Fruit fly (Drosophila melanogaster) whole organism, embryonic: ENCODE data around the gene CG11449.

Experiments
- B-H2 ChIP-seq: fragments of 200-800 bp; sonication (Bioruptor generic); optimal IDR thresholded peaks from 2 replicates; lab custom pipeline; 2018; ENCODE audit warnings: missing biosample characterization, mild to moderate bottlenecking, missing genetic modification characterization
- BEAF-32 ChIP-seq: fragments of 200-800 bp; sonication (Bioruptor generic); optimal IDR thresholded peaks from 3 replicates; lab custom pipeline; 2017; ENCODE audit warnings: missing biosample characterization, missing genetic modification characterization, mild to moderate bottlenecking, moderate library complexity, missing genetic modification reagents
- CG10462 ChIP-seq: fragments of 200-800 bp; sonication (Bioruptor generic); optimal IDR thresholded peaks from 2 replicates; lab custom pipeline; 2016; ENCODE audit warnings: missing biosample characterization, missing genetic modification characterization
- CG10979 ChIP-seq: fragments of 200-800 bp; sonication (Bioruptor generic); optimal IDR thresholded peaks from 2 replicates; lab custom pipeline; 2018; ENCODE audit warnings: missing biosample characterization, mild to moderate bottlenecking, missing genetic modification characterization, moderate library complexity
- CG12659 ChIP-seq: fragments of 200-800 bp; sonication (Bioruptor generic); optimal IDR thresholded peaks from 3 replicates; lab custom pipeline; 2017; ENCODE audit warnings: mild to moderate bottlenecking, missing biosample characterization, missing genetic modification reagents, missing genetic modification characterization
- CG12744 ChIP-seq: fragments of 200-800 bp; sonication (Bioruptor generic); optimal IDR thresholded peaks from 2 replicates; lab custom pipeline; 2016; ENCODE audit warnings: missing biosample characterization, missing genetic modification characterization
- CG14014 ChIP-seq: fragments of 200-800 bp; sonication (Bioruptor generic); IDR thresholded peaks from 2 replicates; pipeline ENCODE4 v1.3.6; 2022; ENCODE audit warnings: missing biosample characterization, missing genetic modification characterization
- CG14710 ChIP-seq: fragments of 200-800 bp; sonication (Bioruptor generic); optimal IDR thresholded peaks from 3 replicates; lab custom pipeline; 2019; ENCODE audit warnings: missing biosample characterization, mild to moderate bottlenecking, missing genetic modification characterization, moderate library complexity
- CG15269 ChIP-seq: fragments of 200-800 bp; sonication (Bioruptor generic); optimal IDR thresholded peaks from 2 replicates; lab custom pipeline; 2018; ENCODE audit warnings: missing biosample characterization, mild to moderate bottlenecking, missing genetic modification characterization, moderate library complexity
- CG1647 ChIP-seq: fragments of 200-800 bp; sonication (Bioruptor generic); optimal IDR thresholded peaks from 3 replicates; lab custom pipeline; 2016; ENCODE audit warnings: missing biosample characterization, missing genetic modification characterization
- CG17802 ChIP-seq: fragments of 200-800 bp; sonication (Bioruptor generic); optimal IDR thresholded peaks from 2 replicates; lab custom pipeline; 2018; ENCODE audit warnings: missing biosample characterization, mild to moderate bottlenecking, missing genetic modification characterization, moderate library complexity
- CG2120 ChIP-seq: fragments of 200-800 bp; sonication (Bioruptor generic); optimal IDR thresholded peaks from 3 replicates; lab custom pipeline; 2016; ENCODE audit warnings: missing biosample characterization, missing genetic modification characterization
- CG33557 ChIP-seq: fragments of 200-800 bp; sonication (Bioruptor generic); optimal IDR thresholded peaks from 2 replicates; lab custom pipeline; 2019; ENCODE audit warnings: missing biosample characterization, mild to moderate bottlenecking, missing genetic modification characterization, moderate library complexity
- CG34422 ChIP-seq: fragments of 200-800 bp; sonication (Bioruptor generic); IDR thresholded peaks from 3 replicates; pipeline ENCODE4 v1.3.6; 2022; ENCODE audit warnings: missing biosample characterization, missing genetic modification characterization
- CG3847 ChIP-seq: fragments of 200-800 bp; sonication (Bioruptor generic); IDR thresholded peaks from 2 replicates; pipeline ENCODE4 v1.3.6; 2022; ENCODE audit warnings: missing biosample characterization, missing genetic modification characterization
- CG7745 ChIP-seq: fragments of 200-800 bp; sonication (Bioruptor generic); optimal IDR thresholded peaks from 2 replicates; lab custom pipeline; 2018; ENCODE audit warnings: missing biosample characterization, mild to moderate bottlenecking, missing genetic modification characterization, moderate library complexity
- CG8388 ChIP-seq: fragments of 200-800 bp; sonication (Bioruptor generic); optimal IDR thresholded peaks from 2 replicates; lab custom pipeline; 2019; ENCODE audit warnings: missing biosample characterization, mild to moderate bottlenecking, missing genetic modification characterization, moderate library complexity
- CG9215 ChIP-seq: fragments of 200-800 bp; sonication (Bioruptor generic); IDR thresholded peaks from 2 replicates; pipeline ENCODE4 v1.3.6; 2022; ENCODE audit warnings: missing biosample characterization, missing genetic modification characterization
- Dek ChIP-seq: fragments of 200-800 bp; sonication (Bioruptor generic); optimal IDR thresholded peaks from 3 replicates; lab custom pipeline; 2019; ENCODE audit warnings: missing biosample characterization, mild to moderate bottlenecking, missing genetic modification characterization, moderate library complexity
- Drgx ChIP-seq: fragments of 200-800 bp; sonication (Bioruptor generic); IDR thresholded peaks from 2 replicates; pipeline ENCODE4 v1.3.6; 2022; ENCODE audit warnings: missing biosample characterization, missing genetic modification characterization
- Eip74EF ChIP-seq, 2 experiments: fragments of 200-800 bp in 1 of 2; fragments of >200 bp in 1 of 2; sonication (Bioruptor generic) in 1 of 2; optimal IDR thresholded peaks; 2 replicates each; lab custom pipeline; 2017 to 2019; ENCODE audit warnings: missing biosample characterization in 2 of 2, missing genetic modification characterization in 2 of 2, mild to moderate bottlenecking in 1 of 2, moderate library complexity in 1 of 2
- Ets65A ChIP-seq: fragments of 200-800 bp; sonication (Bioruptor generic); peaks from one replicate; lab custom pipeline; 2016; ENCODE audit warnings: missing biosample characterization, missing genetic modification characterization
- Fer3 ChIP-seq: fragments of 200-800 bp; sonication (Bioruptor generic); optimal IDR thresholded peaks from 2 replicates; lab custom pipeline; 2018; ENCODE audit warnings: missing biosample characterization, mild to moderate bottlenecking, missing genetic modification characterization, moderate library complexity
- Hey ChIP-seq: fragments of 200-800 bp; sonication (Bioruptor generic); optimal IDR thresholded peaks from 3 replicates; lab custom pipeline; 2018; ENCODE audit warnings: missing biosample characterization, mild to moderate bottlenecking, missing genetic modification characterization
- Hmr ChIP-seq: fragments of 200-800 bp; sonication (Bioruptor generic); optimal IDR thresholded peaks from 3 replicates; lab custom pipeline; 2017; ENCODE audit warnings: mild to moderate bottlenecking, missing biosample characterization, missing genetic modification reagents, missing genetic modification characterization
- Jarid2 ChIP-seq: fragments of 200-800 bp; sonication (Bioruptor generic); optimal IDR thresholded peaks from 3 replicates; lab custom pipeline; 2017; ENCODE audit warnings: mild to moderate bottlenecking, missing biosample characterization, missing genetic modification reagents, missing genetic modification characterization
- MBD-R2 ChIP-seq: fragments of 200-800 bp; sonication (Bioruptor generic); IDR thresholded peaks from 2 replicates; pipeline ENCODE4 v1.3.6; 2022; ENCODE audit warnings: missing biosample characterization, missing genetic modification characterization
- aop ChIP-seq: fragments of 200-800 bp; sonication (Bioruptor generic); IDR thresholded peaks from 2 replicates; pipeline ENCODE4 v1.3.6; 2022; ENCODE audit warnings: missing biosample characterization, missing genetic modification characterization
- cg ChIP-seq: fragments of 200-800 bp; sonication (Bioruptor generic); optimal IDR thresholded peaks from 3 replicates; lab custom pipeline; 2019; ENCODE audit warnings: missing biosample characterization, mild to moderate bottlenecking, missing genetic modification characterization, moderate library complexity
- da ChIP-seq: fragments of 200-800 bp; sonication (Bioruptor generic); optimal IDR thresholded peaks from 2 replicates; lab custom pipeline; 2016; ENCODE audit warnings: missing biosample characterization, missing genetic modification characterization
- en ChIP-seq: fragments of 200-800 bp; sonication (Bioruptor generic); optimal IDR thresholded peaks from 2 replicates; lab custom pipeline; 2016; ENCODE audit warnings: missing biosample characterization, missing genetic modification characterization
- fd3F ChIP-seq: fragments of 200-800 bp; sonication (Bioruptor generic); optimal IDR thresholded peaks from 2 replicates; lab custom pipeline; 2018; ENCODE audit warnings: missing biosample characterization, mild to moderate bottlenecking, missing genetic modification characterization, moderate library complexity
- fd64A ChIP-seq: fragments of 200-800 bp; sonication (Bioruptor generic); optimal IDR thresholded peaks from 3 replicates; lab custom pipeline; 2018; ENCODE audit warnings: missing biosample characterization, mild to moderate bottlenecking, missing genetic modification characterization
- fd96Cb ChIP-seq: fragments of 200-800 bp; sonication (Bioruptor generic); optimal IDR thresholded peaks from 2 replicates; lab custom pipeline; 2018; ENCODE audit warnings: missing biosample characterization, mild to moderate bottlenecking, missing genetic modification characterization, moderate library complexity
- grn ChIP-seq: fragments of 200-800 bp; sonication (Bioruptor generic); optimal IDR thresholded peaks from 3 replicates; lab custom pipeline; 2017; ENCODE audit warnings: missing biosample characterization, missing genetic modification characterization
- ind ChIP-seq: fragments of 200-800 bp; sonication (Bioruptor generic); optimal IDR thresholded peaks from 3 replicates; lab custom pipeline; 2016; ENCODE audit warnings: missing biosample characterization, missing genetic modification characterization
- insv ChIP-seq, 2 experiments: fragments of 200-800 bp; sonication (Bioruptor generic); optimal IDR thresholded peaks; 3 replicates each; lab custom pipeline; 2016 to 2018; ENCODE audit warnings: missing biosample characterization in 2 of 2, missing genetic modification characterization in 2 of 2
- jigr1 ChIP-seq: fragments of 200-800 bp; sonication (Bioruptor generic); IDR thresholded peaks from 3 replicates; pipeline ENCODE4 v1.3.6; 2022; ENCODE audit warnings: missing biosample characterization, missing genetic modification characterization
- lmd ChIP-seq: fragments of 200-800 bp; sonication (Bioruptor generic); IDR thresholded peaks from 2 replicates; pipeline ENCODE4 v1.3.6; 2022; ENCODE audit warnings: missing biosample characterization, missing genetic modification characterization
- lov ChIP-seq, 2 experiments: fragments of 200-800 bp in 1 of 2; fragments of >200 bp in 1 of 2; sonication (Bioruptor generic) in 1 of 2; IDR thresholded peaks in 1 of 2; optimal IDR thresholded peaks in 1 of 2; 2 replicates in 1 of 2; 3 replicates in 1 of 2; pipeline versions ENCODE4 v1.3.6 to Lab custom; 2017 to 2022; ENCODE audit warnings: missing biosample characterization in 1 of 2, missing genetic modification characterization in 1 of 2
- maf-S ChIP-seq: fragments of 200-800 bp; sonication (Bioruptor generic); optimal IDR thresholded peaks from 2 replicates; lab custom pipeline; 2016; ENCODE audit warnings: missing biosample characterization, missing genetic modification characterization
- nerfin-2 ChIP-seq: fragments of 200-800 bp; sonication (Bioruptor generic); IDR thresholded peaks from 2 replicates; pipeline ENCODE4 v1.3.6; 2022; ENCODE audit warnings: missing biosample characterization, missing genetic modification characterization; ENCODE audit not compliant: partially characterized antibody
- p53 ChIP-seq: fragments of 200-800 bp; sonication (Bioruptor generic); optimal IDR thresholded peaks from 2 replicates; lab custom pipeline; 2016; ENCODE audit warnings: missing biosample characterization, missing genetic modification characterization
- pb ChIP-seq: fragments of 200-800 bp; sonication (Bioruptor generic); optimal IDR thresholded peaks from 3 replicates; lab custom pipeline; 2016; ENCODE audit warnings: missing biosample characterization, missing genetic modification characterization
- seq ChIP-seq: fragments of 200-800 bp; sonication (Bioruptor generic); IDR thresholded peaks from 2 replicates; pipeline ENCODE4 v1.3.6; 2022; ENCODE audit warnings: missing biosample characterization, missing genetic modification characterization
- toy ChIP-seq: fragments of 200-800 bp; sonication (Bioruptor generic); IDR thresholded peaks from 2 replicates; pipeline ENCODE4 v1.3.6; 2022; ENCODE audit warnings: missing biosample characterization, missing genetic modification characterization
- vnd ChIP-seq: fragments of 200-800 bp; sonication (Bioruptor generic); IDR thresholded peaks from 3 replicates; pipeline ENCODE4 v1.3.6; 2022; ENCODE audit warnings: missing biosample characterization, missing genetic modification characterization; ENCODE audit not compliant: partially characterized antibody
- zen2 ChIP-seq: fragments of 200-800 bp; sonication (Bioruptor generic); IDR thresholded peaks from 3 replicates; pipeline ENCODE4 v1.3.6; 2022; ENCODE audit warnings: missing biosample characterization, missing genetic modification characterization; ENCODE audit not compliant: partially characterized antibody

Gene CG11449

dm6 chr3L:22471586-22472291 is 17.6 kb downstream of the CG11449 start (continued):
- TF ChIP-seq Eip74EF (GFP tag; optimal IDR thresholded peaks at IDR 0.05; lab: Kevin White, UChicago) (no peak), Jarid2 (peak; percentile 34), CG12659 (peak; percentile 58), ind (no peak), nerfin-2 (GFP tag; lab: Robert Waterston, UW) (no peak), toy (GFP tag; lab: Robert Waterston, UW) (no peak), CG34422 (GFP tag; lab: Robert Waterston, UW) (peak; percentile 37; the same call in 1 of the 3 replicates), en (GFP tag; lab: Kevin White, UChicago) (no peak), Hey (no peak), Dek (peak; percentile 73), CG10979 (no peak), CG33557 (GFP tag; lab: Kevin White, UChicago) (no peak), CG2120 (GFP tag; lab: Kevin White, UChicago) (peak; percentile 59), fd3F (peak; percentile 51), CG7745 (tag; lab: Kevin White, UChicago) (no peak), p53 (GFP tag; lab: Kevin White, UChicago) (no peak), fd96Cb (tag; lab: Kevin White, UChicago) (peak; percentile 38), insv (GFP tag; optimal IDR thresholded peaks at IDR 0.05; lab: Kevin White, UChicago) (no peak), CG1647 (GFP tag; lab: Kevin White, UChicago) (no peak), CG17802 (tag; lab: Kevin White, UChicago) (no peak), cg (no peak), CG12744 (no peak), B-H2 (GFP tag; lab: Kevin White, UChicago) (peak; percentile 36), jigr1 (GFP tag; lab: Robert Waterston, UW) (no peak), vnd (GFP tag; lab: Robert Waterston, UW) (no peak), aop (GFP tag; lab: Robert Waterston, UW) (no peak), Hmr (GFP tag; lab: Kevin White, UChicago) (peak; percentile 72), lov (optimal IDR thresholded peaks at IDR 0.05; lab: Kevin White, UChicago) (no peak), lov (GFP tag; IDR thresholded peaks at IDR 0.05; lab: Robert Waterston, UW) (no peak), lmd (peak; percentile 48; the same call in 1 of the 2 replicates), maf-S (GFP tag; lab: Kevin White, UChicago) (no peak), CG14014 (GFP tag; lab: Robert Waterston, UW) (0 out of 2 replicates have a peak, but pooled peaks have one; percentile 30), Drgx (GFP tag; lab: Robert Waterston, UW) (no peak), MBD-R2 (GFP tag; lab: Robert Waterston, UW) (0 out of 2 replicates have a peak, but pooled peaks have one; percentile 31), zen2 (GFP tag; lab: Robert Waterston, UW) (no peak), CG15269 (tag; lab: Kevin White, UChicago) (peak; percentile 73), BEAF-32 (GFP tag; lab: Kevin White, UChicago) (no peak), fd64A (GFP tag; lab: Kevin White, UChicago) (no peak), CG8388 (peak; percentile 30), CG10462 (GFP tag; lab: Kevin White, UChicago) (no peak), pb (GFP tag; lab: Kevin White, UChicago) (no peak), CG3847 (peak; percentile 49; the same call in 1 of the 2 replicates), seq (GFP tag; lab: Robert Waterston, UW) (peak; percentile 17; the same call in 1 of the 2 replicates), CG9215 (peak; percentile 40; the same call in 1 of the 2 replicates), Ets65A (GFP tag; lab: Kevin White, UChicago) (peak; percentile 46), da (GFP tag; lab: Kevin White, UChicago) (no peak), grn (GFP tag; lab: Kevin White, UChicago) (peak; percentile 9), Fer3 (tag; lab: Kevin White, UChicago) (peak; percentile 62), CG14710 (no peak)
